Worm (Caenorhabditis elegans) whole organism, midembryonic: Measurements from ENCODE around the gene pho-11.

ENCODE experiments used
- T22C8.4 ChIP-seq: fragments of 200-800 bp; sonication (Bioruptor generic); IDR thresholded peaks from 2 replicates; pipeline ENCODE4 v1.3.6; 2022; ENCODE audit warnings: missing genetic modification characterization, missing compliant biosample characterization
- cog-1 ChIP-seq: sonication (generic microtip); optimal IDR thresholded peaks from 2 replicates; lab custom pipeline; 2016; ENCODE audit warnings: missing genetic modification characterization, missing compliant biosample characterization
- flt-1 ChIP-seq: fragments of 200-800 bp; sonication (Bioruptor generic); IDR thresholded peaks from 2 replicates; pipeline ENCODE4 v1.3.6; 2022; ENCODE audit warnings: missing genetic modification characterization, missing compliant biosample characterization
- klf-2 ChIP-seq: fragments of 200-800 bp; sonication (Bioruptor generic); conservative IDR thresholded peaks from 2 replicates; pipeline ENCODE4 v1.3.6; 2022; ENCODE audit warnings: missing genetic modification reagents, missing genetic modification characterization, missing compliant biosample characterization
- med-1 ChIP-seq: sonication (generic microtip); optimal IDR thresholded peaks from 2 replicates; lab custom pipeline; 2017; ENCODE audit warnings: missing genetic modification characterization, mild to moderate bottlenecking, missing compliant biosample characterization, antibody characterized with exemption, missing genetic modification reagents; ENCODE audit not compliant: insufficient read depth
- ref-1 ChIP-seq: fragments of 200-800 bp; sonication (Bioruptor generic); conservative IDR thresholded peaks from 2 replicates; pipeline ENCODE4 v1.3.6; 2022; ENCODE audit warnings: missing genetic modification reagents, missing genetic modification characterization, missing compliant biosample characterization
- tab-1 ChIP-seq: fragments of 200-800 bp; sonication (Bioruptor generic); IDR thresholded peaks from 2 replicates; pipeline ENCODE4 v1.3.6; 2022; ENCODE audit warnings: missing genetic modification characterization, missing compliant biosample characterization
- ztf-23 ChIP-seq: fragments of 200-800 bp; sonication (Bioruptor generic); IDR thresholded peaks from 2 replicates; pipeline ENCODE4 v1.3.6; 2022; ENCODE audit warnings: missing genetic modification reagents, missing genetic modification characterization, missing compliant biosample characterization
- ztf-29 ChIP-seq: fragments of 200-800 bp; sonication (Bioruptor generic); IDR thresholded peaks from 2 replicates; pipeline ENCODE4 v1.3.6; 2022; ENCODE audit warnings: missing genetic modification reagents, missing genetic modification characterization, missing compliant biosample characterization

pho-11 gene

DNA sequence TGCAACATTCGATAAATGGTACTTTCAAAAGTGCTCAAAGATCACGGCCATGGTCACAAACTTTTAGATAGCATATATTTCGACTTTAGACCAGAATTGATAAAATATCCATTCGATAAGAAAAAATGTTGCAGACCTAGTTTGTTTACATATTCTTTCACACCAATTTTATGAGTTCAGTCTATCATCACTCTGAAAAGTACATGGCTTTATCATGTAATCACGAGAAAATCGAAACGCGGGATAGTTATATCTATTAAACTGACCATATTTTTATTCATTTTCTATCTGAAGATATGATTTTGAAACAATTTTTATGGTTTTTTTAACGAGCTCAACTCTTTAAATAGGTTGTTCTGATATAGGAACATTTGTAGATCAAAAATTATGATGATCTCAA, at the start of gene pho-11:
Gene pho-11, plus strand, starts transcription at position 374 of the 400 bp plus-strand sequence.
- TF ChIP-seq tab-1 (GFP tag; lab: Robert Waterston, UW) (no peak), flt-1 (GFP tag; lab: Robert Waterston, UW) (no peak), ztf-29 (no peak), med-1 (GFP tag; lab: Kevin White, UChicago) (no peak), ztf-23 (no peak), klf-2 (no peak), cog-1 (tag; lab: Kevin White, UChicago) (no peak), T22C8.4 (GFP tag; lab: Robert Waterston, UW) (no peak), ref-1 (GFP tag; lab: Robert Waterston, UW) (no peak)

DNA sequence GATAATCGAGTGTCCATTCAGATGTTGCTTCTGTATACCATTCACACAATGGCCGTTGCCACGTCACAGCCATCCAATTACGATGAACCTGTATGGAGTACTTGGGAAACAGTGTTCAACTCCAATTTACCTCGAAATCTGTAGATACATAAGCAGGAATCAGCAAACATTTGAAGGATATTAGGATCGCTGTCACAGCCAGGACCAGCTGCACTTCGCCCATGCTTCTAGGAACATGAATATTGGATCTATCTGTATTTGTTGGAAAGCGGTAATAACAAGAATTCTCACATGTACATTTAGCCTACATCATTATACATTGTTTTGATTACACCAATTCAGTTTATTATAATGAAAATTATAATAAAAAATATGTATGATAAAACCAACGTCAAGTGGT, 45.4 kb upstream of the pho-11 start, which contains the start of gene algn-8:
Gene algn-8, minus strand, starts transcription at position 227 of the 400 bp plus-strand sequence.
- TF ChIP-seq cog-1 (tag; lab: Kevin White, UChicago) (no peak), med-1 (GFP tag; lab: Kevin White, UChicago) (no peak), ztf-29 (no peak), ztf-23 (no peak), tab-1 (GFP tag; lab: Robert Waterston, UW) (no peak), flt-1 (GFP tag; lab: Robert Waterston, UW) (no peak), ref-1 (GFP tag; lab: Robert Waterston, UW) (no peak), klf-2 (no peak), T22C8.4 (GFP tag; lab: Robert Waterston, UW) (no peak)

- TF ChIP-seq ref-1 (GFP tag; lab: Robert Waterston, UW): no peak
- TF ChIP-seq tab-1 (GFP tag; lab: Robert Waterston, UW): no peak
- no peak for TF ChIP-seq med-1 (GFP tag; lab: Kevin White, UChicago)
- no peak for TF ChIP-seq T22C8.4 (GFP tag; lab: Robert Waterston, UW)
- TF ChIP-seq klf-2: no peak
- no peak for TF ChIP-seq ztf-29
- TF ChIP-seq ztf-23: no peak
- TF ChIP-seq cog-1 (tag; lab: Kevin White, UChicago): no peak
- no peak for TF ChIP-seq flt-1 (GFP tag; lab: Robert Waterston, UW)
These were observed 43.1 kb upstream of the pho-11 start for ce11 chrII:9888549-9888948.

DNA sequence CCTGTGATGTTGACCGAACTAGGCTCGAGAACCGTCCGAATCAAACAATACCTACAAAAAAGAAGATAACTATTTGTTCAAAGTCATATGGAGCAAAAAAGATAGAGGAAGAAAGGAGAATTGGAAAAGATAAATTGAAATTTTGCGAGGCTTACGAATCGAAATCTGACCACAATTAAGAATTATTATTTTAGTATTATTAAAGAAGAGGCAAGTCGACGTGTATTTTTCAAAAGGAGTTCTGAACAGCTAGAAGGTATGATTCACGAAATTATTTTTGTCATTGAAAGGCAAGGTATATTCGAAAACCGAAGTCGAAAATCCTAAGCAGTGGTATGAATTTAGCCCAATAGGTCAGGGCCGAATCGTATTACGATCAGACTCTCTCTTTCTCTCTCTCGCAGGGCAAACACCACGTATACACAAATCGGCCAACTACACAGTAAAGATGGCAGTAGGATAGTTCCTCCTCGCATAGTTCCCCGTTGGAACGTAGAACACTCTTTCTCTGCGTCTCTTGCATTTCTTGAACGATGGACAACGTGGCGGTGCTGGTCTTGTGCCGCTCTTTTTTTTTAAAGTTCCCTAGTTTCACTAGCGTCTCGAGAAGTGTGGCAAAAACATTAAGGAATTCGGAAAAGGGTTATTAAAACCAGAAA, 40.5 kb upstream of the pho-11 start, which contains the start of gene vgln-1:
Gene vgln-1, minus strand, starts transcription at position 51 of the 659 bp plus-strand sequence.
- TF ChIP-seq T22C8.4 (GFP tag; lab: Robert Waterston, UW) (no peak), flt-1 (GFP tag; lab: Robert Waterston, UW) (no peak), klf-2 (no peak), ztf-23 (no peak), ztf-29 (no peak), med-1 (GFP tag; lab: Kevin White, UChicago) (no peak), tab-1 (GFP tag; lab: Robert Waterston, UW) (no peak), cog-1 (tag; lab: Kevin White, UChicago) (no peak), ref-1 (GFP tag; lab: Robert Waterston, UW) (no peak)

ce11 chrII:9891823-9892222, 39.8 kb upstream of the pho-11 start:
- TF ChIP-seq ref-1 (GFP tag; lab: Robert Waterston, UW): no peak

DNA sequence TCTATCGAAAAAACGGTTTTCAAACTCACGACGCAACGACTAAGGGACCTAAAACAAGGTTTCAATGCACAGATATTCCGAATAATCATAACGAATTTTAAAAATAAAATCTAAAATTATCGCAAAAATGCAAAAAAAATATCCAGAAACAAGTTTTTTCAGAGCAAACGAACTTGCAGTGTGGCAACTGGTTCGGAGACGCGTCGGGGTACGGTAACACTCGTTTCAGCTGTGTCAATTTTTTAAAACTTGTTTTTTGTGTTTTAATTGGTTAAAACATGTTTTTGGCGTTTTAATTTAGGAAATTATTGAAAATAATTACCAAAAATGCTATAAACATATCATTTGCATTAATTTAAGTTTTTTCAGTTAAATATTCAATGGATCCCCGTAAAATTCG, 39.2 kb upstream of the pho-11 start, which contains the start of gene C08H9.16:
Gene C08H9.16, plus strand, starts transcription at position 370 of the 400 bp plus-strand sequence.
- TF ChIP-seq cog-1 (tag; lab: Kevin White, UChicago) (no peak), ref-1 (GFP tag; lab: Robert Waterston, UW) (no peak), T22C8.4 (GFP tag; lab: Robert Waterston, UW) (no peak), klf-2 (no peak), tab-1 (GFP tag; lab: Robert Waterston, UW) (no peak), flt-1 (GFP tag; lab: Robert Waterston, UW) (no peak), ztf-23 (no peak), ztf-29 (no peak), med-1 (GFP tag; lab: Kevin White, UChicago) (no peak)

ce11 chrII:9894435-9894834, 37.2 kb upstream of the pho-11 start, which contains the start of gene F26C11.1:
TSS of gene F26C11.1 (plus strand) at chrII:9894735.
- TF ChIP-seq ztf-29 (no peak), tab-1 (GFP tag; lab: Robert Waterston, UW) (no peak), flt-1 (GFP tag; lab: Robert Waterston, UW) (no peak)

- no peak for TF ChIP-seq klf-2
These were observed 36.5 kb upstream of the pho-11 start for ce11 chrII:9895173-9895572.

- TF ChIP-seq tab-1 (GFP tag; lab: Robert Waterston, UW): no peak
- no peak for TF ChIP-seq ztf-23
These were observed 32.9 kb upstream of the pho-11 start for ce11 chrII:9898744-9899143.

- TF ChIP-seq ref-1 (GFP tag; lab: Robert Waterston, UW) (no peak), cog-1 (tag; lab: Kevin White, UChicago) (no peak), ztf-23 (no peak), ztf-29 (no peak), T22C8.4 (GFP tag; lab: Robert Waterston, UW) (no peak), flt-1 (GFP tag; lab: Robert Waterston, UW) (no peak), klf-2 (no peak)
These were observed 31.4 kb upstream of the pho-11 start, which contains the start of gene unc-4 for ce11 chrII:9900276-9900675. TSS of gene unc-4 (minus strand) at chrII:9900376.

- TF ChIP-seq ztf-23 (no peak), flt-1 (GFP tag; lab: Robert Waterston, UW) (no peak), ztf-29 (no peak), cog-1 (tag; lab: Kevin White, UChicago) (no peak), T22C8.4 (GFP tag; lab: Robert Waterston, UW) (no peak), klf-2 (no peak), med-1 (GFP tag; lab: Kevin White, UChicago) (no peak), ref-1 (GFP tag; lab: Robert Waterston, UW) (no peak), tab-1 (GFP tag; lab: Robert Waterston, UW) (no peak)
These were observed 27.2 kb upstream of the pho-11 start for ce11 chrII:9904459-9904858.
